Fruit fly (Drosophila melanogaster): ENCODE results near the gene CG14720.

The CG14720 gene

dm6 chr3R:11749297-11750293 is 38.1 kb downstream of the CG14720 start, which contains the start of gene CG6923:
CG6923 (minus strand) TSS chr3R:11750029.
- no peak for TF ChIP-seq Ets96B (tag; optimal IDR thresholded peaks at IDR 0.05)
- no peak for TF ChIP-seq CG31627 (GFP tag; optimal IDR thresholded peaks at IDR 0.05)
- TF ChIP-seq CG11902 (GFP tag; optimal IDR thresholded peaks at IDR 0.05), result no peak
- TF ChIP-seq topi (GFP tag; optimal IDR thresholded peaks at IDR 0.05), result no peak
- peak; percentile 41 for TF ChIP-seq esn (GFP tag; optimal IDR thresholded peaks at IDR 0.05)
- TF ChIP-seq CG9139 (GFP tag; optimal IDR thresholded peaks at IDR 0.05), result no peak
- TF ChIP-seq Sox14 (GFP tag; optimal IDR thresholded peaks at IDR 0.05), result peak; percentile 50
- TF ChIP-seq pdm3 (GFP tag; optimal IDR thresholded peaks at IDR 0.05), result no peak
- TF ChIP-seq Sox102F (GFP tag; optimal IDR thresholded peaks at IDR 0.05), result no peak
- TF ChIP-seq fd85E (GFP tag; optimal IDR thresholded peaks at IDR 0.05), result no peak
- no peak for TF ChIP-seq CG32006 (GFP tag; optimal IDR thresholded peaks at IDR 0.05)

dm6 chr3R:11750294-11750432 is 38.7 kb downstream of the CG14720 start, which contains the start of gene CG43062:
CG43062 (plus strand) TSS chr3R:11750333.
- no peak for TF ChIP-seq Sox102F (GFP tag; optimal IDR thresholded peaks at IDR 0.05)
- TF ChIP-seq CG10631 (GFP tag; optimal IDR thresholded peaks at IDR 0.05), result no peak
- no peak for TF ChIP-seq Blimp-1 (GFP tag; optimal IDR thresholded peaks at IDR 0.05)
- no peak for TF ChIP-seq CG10669 (GFP tag; optimal IDR thresholded peaks at IDR 0.05)
- no peak for TF ChIP-seq CG6808 (GFP tag; optimal IDR thresholded peaks at IDR 0.05)
- no peak for TF ChIP-seq CG6792 (GFP tag; optimal IDR thresholded peaks at IDR 0.05)
- TF ChIP-seq Eip78C (GFP tag), result no peak
- TF ChIP-seq Met (GFP tag; optimal IDR thresholded peaks at IDR 0.05), result no peak
- no peak for TF ChIP-seq CG9139 (GFP tag; optimal IDR thresholded peaks at IDR 0.05)
- no peak for TF ChIP-seq Sox14 (GFP tag; optimal IDR thresholded peaks at IDR 0.05)
- TF ChIP-seq Hr39 (GFP tag; optimal IDR thresholded peaks at IDR 0.05), result no peak
- no peak for TF ChIP-seq CG8632 (GFP tag; optimal IDR thresholded peaks at IDR 0.05)
- no peak for TF ChIP-seq Gug (GFP tag; IDR thresholded peaks at IDR 0.05)
- no peak for TF ChIP-seq eg (GFP tag; IDR thresholded peaks at IDR 0.05)
- TF ChIP-seq CG3032 (tag; optimal IDR thresholded peaks at IDR 0.05), result no peak
- TF ChIP-seq CG11762 (GFP tag; optimal IDR thresholded peaks at IDR 0.05; ENCODE audit: insufficient read depth), result no peak
- TF ChIP-seq Hr38 (GFP tag; optimal IDR thresholded peaks at IDR 0.05), result no peak
- no peak for TF ChIP-seq CG8319 (GFP tag; optimal IDR thresholded peaks at IDR 0.05)
- no peak for TF ChIP-seq CG4318 (GFP tag; optimal IDR thresholded peaks at IDR 0.05)

DNA sequence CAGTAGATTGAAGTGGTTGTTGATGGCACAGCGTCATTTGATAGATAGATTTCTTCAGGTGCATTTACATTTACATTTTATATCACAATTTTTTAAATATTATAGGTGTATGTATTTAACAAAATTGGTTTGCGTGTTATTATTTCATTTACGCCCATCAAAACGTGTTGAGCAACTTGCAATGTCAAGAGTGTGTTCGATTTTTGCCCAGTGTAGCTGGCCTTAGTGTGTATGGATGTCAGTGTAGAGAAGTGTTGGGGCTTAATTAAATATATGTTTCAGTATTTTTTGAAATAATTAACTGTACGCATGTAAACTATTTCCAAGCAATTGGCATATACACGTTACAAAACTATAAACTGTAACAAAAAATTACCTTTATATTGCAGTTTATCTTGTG is 40.3 kb downstream of the CG14720 start:
- TF ChIP-seq Eip78C (GFP tag) (peak; percentile 54), svp (GFP tag) (peak; percentile 63), CG34406 (GFP tag; optimal IDR thresholded peaks at IDR 0.05) (no peak), CG6163 (GFP tag; IDR thresholded peaks at IDR 0.05) (no peak), Hr4 (GFP tag; optimal IDR thresholded peaks at IDR 0.05) (peak; percentile 37)

dm6 chr3R:11756762-11757161 is 45.3 kb downstream of the CG14720 start:
- TF ChIP-seq CG11902 (GFP tag; optimal IDR thresholded peaks at IDR 0.05) (no peak), acj6 (GFP tag; optimal IDR thresholded peaks at IDR 0.05) (no peak), Eip78C (GFP tag) (peak; percentile 17)

DNA sequence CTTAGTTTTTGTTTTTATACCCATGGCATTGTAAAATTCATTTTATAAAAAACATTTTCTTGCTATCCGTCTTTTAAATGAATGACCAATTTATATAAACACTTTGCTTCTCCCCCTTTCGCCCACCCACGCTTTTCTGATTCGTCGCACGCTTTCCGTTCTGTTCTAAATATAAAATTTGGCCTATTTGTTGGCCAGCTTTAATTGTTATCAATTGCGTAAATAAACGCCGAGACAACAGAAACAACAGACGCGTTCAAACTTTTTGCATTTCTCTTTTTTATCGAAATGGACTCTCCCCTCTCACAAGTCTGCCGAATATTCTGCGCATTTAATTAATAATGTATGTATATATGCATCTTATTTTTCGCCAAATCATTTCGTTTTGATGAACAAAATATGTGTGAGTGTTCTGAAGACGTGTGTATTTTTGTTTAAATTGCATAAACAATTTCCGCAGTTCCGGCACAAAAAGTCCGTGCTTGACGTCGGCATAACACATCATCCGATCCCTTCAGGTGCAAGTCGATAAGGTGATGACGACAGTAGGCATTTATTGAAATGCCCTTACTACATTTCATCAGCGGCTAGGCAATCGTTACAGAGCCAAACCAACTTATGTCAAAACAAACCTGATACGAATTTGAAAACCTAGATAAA is 45.9 kb downstream of the CG14720 start:
- TF ChIP-seq CG6276 (GFP tag; optimal IDR thresholded peaks at IDR 0.05) (no peak), Eip78C (GFP tag) (peak; percentile 18), Met (GFP tag; optimal IDR thresholded peaks at IDR 0.05) (no peak), vri (GFP tag; optimal IDR thresholded peaks at IDR 0.05) (peak; percentile 72)
